Worm (Caenorhabditis elegans): ENCODE measurements around the gene cyk-4.

cyk-4 gene

DNA sequence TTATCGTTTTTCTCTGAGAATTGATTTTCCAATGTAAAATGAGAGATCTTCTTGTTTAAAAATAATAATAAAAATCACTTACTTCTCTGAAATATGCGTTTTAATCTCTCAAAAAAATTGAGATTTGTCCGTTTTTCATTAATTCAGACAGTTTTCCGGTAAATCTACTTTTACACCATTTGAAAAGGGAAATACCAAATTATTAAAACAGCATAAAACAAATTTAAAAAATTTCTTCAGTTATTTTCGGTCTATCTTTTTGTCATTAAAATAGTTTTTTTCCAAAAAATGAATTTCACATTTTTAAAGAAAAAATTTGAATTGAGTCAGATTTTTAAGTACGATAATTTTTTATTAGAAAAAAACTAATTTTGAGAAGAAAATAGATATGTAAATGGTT, 7.8 kb upstream of the cyk-4 start:
- TF ChIP-seq elt-1 (tag; optimal IDR thresholded peaks at IDR 0.05; ENCODE audit: borderline replicate concordance, insufficient read depth): no peak
- TF ChIP-seq blmp-1 (tag; optimal IDR thresholded peaks at IDR 0.05): peak; percentile 49

DNA sequence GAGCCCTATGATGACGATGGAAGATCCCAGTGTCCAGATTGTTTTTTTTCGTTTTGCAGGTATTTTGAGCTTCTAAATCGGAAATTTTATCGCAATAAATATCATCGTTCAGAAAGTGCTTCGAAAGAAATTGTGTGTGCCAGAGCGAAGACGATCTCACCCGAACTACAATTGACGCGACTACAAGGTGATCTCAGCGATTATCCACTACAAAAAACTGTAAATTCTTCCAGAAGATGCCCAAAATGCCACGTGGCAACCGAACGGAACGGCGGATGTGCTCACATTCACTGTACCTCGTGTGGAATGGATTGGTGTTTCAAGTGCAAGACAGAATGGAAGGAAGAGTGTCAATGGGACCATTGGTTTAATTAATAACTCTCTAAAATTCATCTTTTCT, 1.9 kb upstream of the cyk-4 start, which contains the start of gene mdt-29:
mdt-29 (plus strand) TSS at position 301 of the 400 bp plus-strand sequence.
- no peak for TF ChIP-seq ceh-43 (GFP tag; optimal IDR thresholded peaks at IDR 0.05)
- no peak for TF ChIP-seq cnd-1 (tag; optimal IDR thresholded peaks at IDR 0.05)
- no peak for TF ChIP-seq pha-4 (tag; optimal IDR thresholded peaks at IDR 0.05)
- no peak for TF ChIP-seq bed-3 (GFP tag; optimal IDR thresholded peaks at IDR 0.05)
- no peak for TF ChIP-seq nhr-237 (tag; optimal IDR thresholded peaks at IDR 0.05)
- TF ChIP-seq nhr-12 (tag; optimal IDR thresholded peaks at IDR 0.05): no peak
- TF ChIP-seq lin-32 (GFP tag; optimal IDR thresholded peaks at IDR 0.05): no peak
- no peak for TF ChIP-seq drap-1 (GFP tag; optimal IDR thresholded peaks at IDR 0.05)
- no peak for TF ChIP-seq lsy-2 (tag; optimal IDR thresholded peaks at IDR 0.05)
- no peak for TF ChIP-seq ceh-39 (tag; optimal IDR thresholded peaks at IDR 0.05)
- TF ChIP-seq unc-120 (tag; optimal IDR thresholded peaks at IDR 0.05; ENCODE audit: poor library complexity, severe bottlenecking): no peak
- TF ChIP-seq ztf-11 (tag; optimal IDR thresholded peaks at IDR 0.05): no peak
- TF ChIP-seq zip-8 (tag; optimal IDR thresholded peaks at IDR 0.05): no peak
- no peak for TF ChIP-seq sem-2 (GFP tag; optimal IDR thresholded peaks at IDR 0.05)
- no peak for TF ChIP-seq snpc-4 (tag; optimal IDR thresholded peaks at IDR 0.05)
- no peak for TF ChIP-seq mab-5 (tag; optimal IDR thresholded peaks at IDR 0.05)
- TF ChIP-seq nhr-76 (tag; optimal IDR thresholded peaks at IDR 0.05): no peak
- no peak for TF ChIP-seq hlh-1 (tag; optimal IDR thresholded peaks at IDR 0.05)
- TF ChIP-seq blmp-1 (tag; optimal IDR thresholded peaks at IDR 0.05): no peak

DNA sequence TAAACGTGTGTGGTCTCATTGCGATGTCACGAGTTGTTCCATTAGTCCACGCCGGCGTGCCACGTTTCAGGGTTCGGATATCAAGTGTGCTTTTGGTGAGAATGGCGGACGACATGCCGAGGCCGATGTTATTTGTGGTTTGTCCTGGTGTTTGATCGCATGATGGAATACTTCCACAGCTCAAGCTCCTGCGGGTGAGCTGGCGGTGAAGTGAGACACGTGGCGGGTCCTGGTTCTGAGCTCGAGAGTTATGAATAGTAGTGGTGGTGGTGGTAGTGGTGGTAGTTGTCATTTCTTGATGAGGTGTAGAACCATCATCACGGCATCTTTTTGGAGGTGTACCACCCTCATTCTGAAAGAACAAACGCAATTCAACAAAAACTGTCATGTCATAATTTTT, 1.0 kb downstream of the cyk-4 start:
- no peak for TF ChIP-seq elt-1 (tag; optimal IDR thresholded peaks at IDR 0.05; ENCODE audit: borderline replicate concordance, insufficient read depth)
- TF ChIP-seq bed-3 (GFP tag; optimal IDR thresholded peaks at IDR 0.05): no peak
- no peak for TF ChIP-seq pha-4 (tag; optimal IDR thresholded peaks at IDR 0.05)
- no peak for TF ChIP-seq zip-8 (tag; optimal IDR thresholded peaks at IDR 0.05)
- TF ChIP-seq nhr-2 (tag; optimal IDR thresholded peaks at IDR 0.05): no peak
- no peak for TF ChIP-seq nhr-28 (tag; optimal IDR thresholded peaks at IDR 0.05)
- no peak for TF ChIP-seq drap-1 (GFP tag; optimal IDR thresholded peaks at IDR 0.05)
- TF ChIP-seq M03D4.4 (tag; optimal IDR thresholded peaks at IDR 0.05): no peak
- no peak for TF ChIP-seq tbx-8 (GFP tag; optimal IDR thresholded peaks at IDR 0.05)
- no peak for TF ChIP-seq lsy-2 (tag; optimal IDR thresholded peaks at IDR 0.05)
- TF ChIP-seq sptf-1 (tag; optimal IDR thresholded peaks at IDR 0.05): no peak
- TF ChIP-seq blmp-1 (tag; optimal IDR thresholded peaks at IDR 0.05): no peak

- no peak for TF ChIP-seq bed-3 (GFP tag; optimal IDR thresholded peaks at IDR 0.05)
- no peak for TF ChIP-seq snpc-4 (tag; optimal IDR thresholded peaks at IDR 0.05)
- TF ChIP-seq mab-5 (tag; optimal IDR thresholded peaks at IDR 0.05): no peak
- peak; percentile 84 for TF ChIP-seq hlh-1 (tag; optimal IDR thresholded peaks at IDR 0.05)
- peak; percentile 24 for TF ChIP-seq mep-1 (tag; optimal IDR thresholded peaks at IDR 0.05)
- no peak for TF ChIP-seq zip-8 (tag; optimal IDR thresholded peaks at IDR 0.05)
- TF ChIP-seq ces-1 (GFP tag; optimal IDR thresholded peaks at IDR 0.05): no peak
Measured at ce11 chrIII:13768074-13768662, 2.9 kb downstream of the cyk-4 start, which contains the start of gene rml-1. rml-1 (minus strand) TSS chrIII:13768092.

- no peak for TF ChIP-seq lsy-2 (tag; optimal IDR thresholded peaks at IDR 0.05)
- no peak for TF ChIP-seq flh-1 (GFP tag; optimal IDR thresholded peaks at IDR 0.05)
- TF ChIP-seq unc-39 (tag; optimal IDR thresholded peaks at IDR 0.05): no peak
- TF ChIP-seq nhr-2 (tag; optimal IDR thresholded peaks at IDR 0.05): no peak
- TF ChIP-seq hlh-1 (tag; optimal IDR thresholded peaks at IDR 0.05): peak; percentile 1
- no peak for TF ChIP-seq tbx-8 (GFP tag; optimal IDR thresholded peaks at IDR 0.05)
- TF ChIP-seq drap-1 (GFP tag; optimal IDR thresholded peaks at IDR 0.05): no peak
Measured at ce11 chrIII:13766704-13767323, 4.2 kb downstream of the cyk-4 start.

- TF ChIP-seq ceh-43 (GFP tag; optimal IDR thresholded peaks at IDR 0.05) (no peak), unc-39 (tag; optimal IDR thresholded peaks at IDR 0.05) (no peak), pha-4 (tag; optimal IDR thresholded peaks at IDR 0.05) (no peak), M03D4.4 (tag; optimal IDR thresholded peaks at IDR 0.05) (no peak), mls-2 (tag; optimal IDR thresholded peaks at IDR 0.05) (no peak), nhr-237 (tag; optimal IDR thresholded peaks at IDR 0.05) (no peak), nhr-76 (tag; optimal IDR thresholded peaks at IDR 0.05) (no peak), drap-1 (GFP tag; optimal IDR thresholded peaks at IDR 0.05) (no peak), bed-3 (GFP tag; optimal IDR thresholded peaks at IDR 0.05) (no peak), elt-1 (tag; optimal IDR thresholded peaks at IDR 0.05; ENCODE audit: borderline replicate concordance, insufficient read depth) (no peak), snpc-4 (tag; optimal IDR thresholded peaks at IDR 0.05) (no peak), zip-8 (tag; optimal IDR thresholded peaks at IDR 0.05) (no peak), unc-120 (tag; optimal IDR thresholded peaks at IDR 0.05; ENCODE audit: poor library complexity, severe bottlenecking) (no peak), ces-1 (GFP tag; optimal IDR thresholded peaks at IDR 0.05) (no peak), elt-3 (tag; optimal IDR thresholded peaks at IDR 0.05) (no peak), nhr-2 (tag; optimal IDR thresholded peaks at IDR 0.05) (no peak), ceh-83 (GFP tag; optimal IDR thresholded peaks at IDR 0.05) (no peak), mep-1 (tag; optimal IDR thresholded peaks at IDR 0.05) (no peak), flh-1 (GFP tag; optimal IDR thresholded peaks at IDR 0.05) (no peak)
Measured at ce11 chrIII:13765782-13766181, 5.2 kb downstream of the cyk-4 start.
